Worm (Caenorhabditis elegans): ENCODE results near the gene irld-65.

irld-65 gene

ce11 chrII:2958308-2958707 lies 20.6 kb upstream of the irld-65 start, which contains the start of gene srw-60:
TSS of gene srw-60 (plus strand) at chrII:2958608.
- TF ChIP-seq tbx-11 (GFP tag; IDR thresholded peaks at IDR 0.05), result no peak
- TF ChIP-seq B0310.2 (tag; optimal IDR thresholded peaks at IDR 0.05), result no peak
- no peak for TF ChIP-seq flt-1 (GFP tag; IDR thresholded peaks at IDR 0.05)
- TF ChIP-seq sea-1 (GFP tag; conservative IDR thresholded peaks at IDR 0.05), result no peak
- no peak for TF ChIP-seq tra-4 (tag; optimal IDR thresholded peaks at IDR 0.05)
- TF ChIP-seq tbx-37 (GFP tag; conservative IDR thresholded peaks at IDR 0.05), result no peak
- no peak for TF ChIP-seq hmg-4 (GFP tag; optimal IDR thresholded peaks at IDR 0.05)
- TF ChIP-seq ceh-13 (GFP tag; optimal IDR thresholded peaks at IDR 0.05), result no peak
- no peak for TF ChIP-seq hnd-1 (tag; optimal IDR thresholded peaks at IDR 0.05)
- no peak for TF ChIP-seq ceh-36 (tag; optimal IDR thresholded peaks at IDR 0.05)
- no peak for TF ChIP-seq ets-7 (tag; optimal IDR thresholded peaks at IDR 0.05)

- no peak for TF ChIP-seq sea-1 (GFP tag; conservative IDR thresholded peaks at IDR 0.05)
- TF ChIP-seq tra-4 (tag; optimal IDR thresholded peaks at IDR 0.05), result no peak
- TF ChIP-seq hmbx-1 (tag; optimal IDR thresholded peaks at IDR 0.05), result no peak
- TF ChIP-seq hmg-4 (GFP tag; optimal IDR thresholded peaks at IDR 0.05), result no peak
- no peak for TF ChIP-seq tbx-11 (GFP tag; IDR thresholded peaks at IDR 0.05)
- TF ChIP-seq scrt-1 (GFP tag; IDR thresholded peaks at IDR 0.05), result no peak
- no peak for TF ChIP-seq B0310.2 (tag; optimal IDR thresholded peaks at IDR 0.05)
- TF ChIP-seq F13C5.2 (tag; optimal IDR thresholded peaks at IDR 0.05), result no peak
- TF ChIP-seq aly-1 (tag; optimal IDR thresholded peaks at IDR 0.05), result no peak
- no peak for TF ChIP-seq flt-1 (GFP tag; IDR thresholded peaks at IDR 0.05)
- no peak for TF ChIP-seq pes-1 (GFP tag; IDR thresholded peaks at IDR 0.05)
- TF ChIP-seq hnd-1 (tag; optimal IDR thresholded peaks at IDR 0.05), result no peak
- no peak for TF ChIP-seq ama-1 (optimal IDR thresholded peaks at IDR 0.05)
- TF ChIP-seq ceh-13 (GFP tag; optimal IDR thresholded peaks at IDR 0.05), result no peak
These were observed 17.9 kb upstream of the irld-65 start, which contains the start of gene irld-48 for ce11 chrII:2955656-2956115. TSS of gene irld-48 (plus strand) at chrII:2956065.

DNA sequence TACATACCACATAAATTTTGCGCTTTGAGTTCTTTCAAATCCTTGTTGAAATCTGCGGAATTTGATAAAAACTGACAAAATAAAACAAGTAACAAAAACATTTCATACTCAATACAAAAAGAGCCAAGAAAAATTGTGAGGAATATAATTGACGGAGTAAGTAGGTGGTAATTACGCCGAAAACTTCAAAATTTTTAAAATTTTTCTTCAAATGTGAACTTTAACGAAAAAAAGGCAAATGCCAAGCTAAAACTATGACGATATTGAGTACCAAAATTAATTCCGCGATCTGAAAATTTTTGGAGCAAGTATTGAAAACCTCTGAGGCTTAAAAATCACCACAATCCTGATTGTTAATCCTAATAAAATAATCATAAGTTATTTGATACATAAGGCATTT lies 14.9 kb upstream of the irld-65 start, which contains the start of gene irld-51:
Gene irld-51 (minus strand): TSS at position 101 of the 400 bp plus-strand sequence.
- TF ChIP-seq flt-1 (GFP tag; IDR thresholded peaks at IDR 0.05) (no peak), pes-1 (GFP tag; IDR thresholded peaks at IDR 0.05) (no peak), sea-1 (GFP tag; conservative IDR thresholded peaks at IDR 0.05) (no peak), ceh-13 (GFP tag; optimal IDR thresholded peaks at IDR 0.05) (no peak), tbx-37 (GFP tag; conservative IDR thresholded peaks at IDR 0.05) (no peak), hmbx-1 (tag; optimal IDR thresholded peaks at IDR 0.05) (no peak), scrt-1 (GFP tag; IDR thresholded peaks at IDR 0.05) (no peak), ceh-36 (tag; optimal IDR thresholded peaks at IDR 0.05) (no peak)

- TF ChIP-seq F13C5.2 (tag; optimal IDR thresholded peaks at IDR 0.05), result no peak
- no peak for TF ChIP-seq ama-1 (optimal IDR thresholded peaks at IDR 0.05)
- no peak for TF ChIP-seq flt-1 (GFP tag; IDR thresholded peaks at IDR 0.05)
- no peak for TF ChIP-seq ceh-13 (GFP tag; optimal IDR thresholded peaks at IDR 0.05)
- TF ChIP-seq hmbx-1 (tag; optimal IDR thresholded peaks at IDR 0.05), result no peak
- no peak for TF ChIP-seq aly-1 (tag; optimal IDR thresholded peaks at IDR 0.05)
- no peak for TF ChIP-seq tbx-11 (GFP tag; IDR thresholded peaks at IDR 0.05)
- TF ChIP-seq tbx-37 (GFP tag; conservative IDR thresholded peaks at IDR 0.05), result no peak
- TF ChIP-seq hmg-4 (GFP tag; optimal IDR thresholded peaks at IDR 0.05), result no peak
- TF ChIP-seq sea-1 (GFP tag; conservative IDR thresholded peaks at IDR 0.05), result no peak
- no peak for TF ChIP-seq ceh-36 (tag; optimal IDR thresholded peaks at IDR 0.05)
- TF ChIP-seq scrt-1 (GFP tag; IDR thresholded peaks at IDR 0.05), result no peak
- TF ChIP-seq hnd-1 (tag; optimal IDR thresholded peaks at IDR 0.05), result no peak
- TF ChIP-seq tra-4 (tag; optimal IDR thresholded peaks at IDR 0.05), result no peak
These were observed 10.9 kb upstream of the irld-65 start for ce11 chrII:2948614-2949013.

ce11 chrII:2946438-2946837 lies 8.7 kb upstream of the irld-65 start, which contains the start of gene srw-79:
TSS of gene srw-79 (plus strand) at chrII:2946738.
- TF ChIP-seq pes-1 (GFP tag; IDR thresholded peaks at IDR 0.05), result no peak
- no peak for TF ChIP-seq ceh-13 (GFP tag; optimal IDR thresholded peaks at IDR 0.05)
- no peak for TF ChIP-seq ama-1 (optimal IDR thresholded peaks at IDR 0.05)
- TF ChIP-seq sea-1 (GFP tag; conservative IDR thresholded peaks at IDR 0.05), result no peak
- no peak for TF ChIP-seq tbx-11 (GFP tag; IDR thresholded peaks at IDR 0.05)
- no peak for TF ChIP-seq F13C5.2 (tag; optimal IDR thresholded peaks at IDR 0.05)
- TF ChIP-seq ceh-36 (tag; optimal IDR thresholded peaks at IDR 0.05), result no peak
- no peak for TF ChIP-seq aly-1 (tag; optimal IDR thresholded peaks at IDR 0.05)
- no peak for TF ChIP-seq hmbx-1 (tag; optimal IDR thresholded peaks at IDR 0.05)
- TF ChIP-seq tbx-37 (GFP tag; conservative IDR thresholded peaks at IDR 0.05), result no peak
- no peak for TF ChIP-seq ets-7 (tag; optimal IDR thresholded peaks at IDR 0.05)
- TF ChIP-seq B0310.2 (tag; optimal IDR thresholded peaks at IDR 0.05), result no peak
- no peak for TF ChIP-seq scrt-1 (GFP tag; IDR thresholded peaks at IDR 0.05)
- no peak for TF ChIP-seq hmg-4 (GFP tag; optimal IDR thresholded peaks at IDR 0.05)
- no peak for TF ChIP-seq flt-1 (GFP tag; IDR thresholded peaks at IDR 0.05)
- no peak for TF ChIP-seq hnd-1 (tag; optimal IDR thresholded peaks at IDR 0.05)
- no peak for TF ChIP-seq tra-4 (tag; optimal IDR thresholded peaks at IDR 0.05)

DNA sequence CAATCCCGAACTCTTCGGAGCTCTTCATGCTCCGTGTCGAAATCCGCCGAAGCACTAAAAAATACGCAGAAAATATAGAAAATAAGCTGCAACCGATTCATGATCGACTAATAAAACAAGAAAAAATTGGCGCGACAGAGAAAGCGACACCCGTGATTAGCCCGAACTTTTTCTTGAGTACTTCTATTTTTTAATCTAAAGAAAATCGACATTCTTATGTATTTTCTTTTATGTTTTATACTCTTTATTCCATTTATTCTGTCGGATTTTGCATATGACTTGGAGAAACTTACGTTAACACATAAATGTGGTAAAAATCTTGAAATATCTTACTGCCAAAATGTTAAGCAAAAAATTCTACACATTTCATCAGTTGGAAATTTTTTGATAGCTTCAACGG lies 6.2 kb upstream of the irld-65 start, which contains the start of the genes irld-50 and irld-49:
Gene irld-50 (minus strand): TSS at position 101 of the 400 bp plus-strand sequence.
Gene irld-49 (plus strand): TSS at position 211 of the 400 bp plus-strand sequence.
- no peak for TF ChIP-seq ets-7 (tag; optimal IDR thresholded peaks at IDR 0.05)
- TF ChIP-seq hnd-1 (tag; optimal IDR thresholded peaks at IDR 0.05), result no peak
- no peak for TF ChIP-seq tbx-37 (GFP tag; conservative IDR thresholded peaks at IDR 0.05)
- TF ChIP-seq aly-1 (tag; optimal IDR thresholded peaks at IDR 0.05), result no peak
- no peak for TF ChIP-seq hmbx-1 (tag; optimal IDR thresholded peaks at IDR 0.05)
- no peak for TF ChIP-seq ama-1 (optimal IDR thresholded peaks at IDR 0.05)
- no peak for TF ChIP-seq hmg-4 (GFP tag; optimal IDR thresholded peaks at IDR 0.05)
- TF ChIP-seq pes-1 (GFP tag; IDR thresholded peaks at IDR 0.05), result no peak
- TF ChIP-seq B0310.2 (tag; optimal IDR thresholded peaks at IDR 0.05), result no peak
- no peak for TF ChIP-seq tra-4 (tag; optimal IDR thresholded peaks at IDR 0.05)
- TF ChIP-seq ceh-13 (GFP tag; optimal IDR thresholded peaks at IDR 0.05), result no peak
- no peak for TF ChIP-seq F13C5.2 (tag; optimal IDR thresholded peaks at IDR 0.05)

DNA sequence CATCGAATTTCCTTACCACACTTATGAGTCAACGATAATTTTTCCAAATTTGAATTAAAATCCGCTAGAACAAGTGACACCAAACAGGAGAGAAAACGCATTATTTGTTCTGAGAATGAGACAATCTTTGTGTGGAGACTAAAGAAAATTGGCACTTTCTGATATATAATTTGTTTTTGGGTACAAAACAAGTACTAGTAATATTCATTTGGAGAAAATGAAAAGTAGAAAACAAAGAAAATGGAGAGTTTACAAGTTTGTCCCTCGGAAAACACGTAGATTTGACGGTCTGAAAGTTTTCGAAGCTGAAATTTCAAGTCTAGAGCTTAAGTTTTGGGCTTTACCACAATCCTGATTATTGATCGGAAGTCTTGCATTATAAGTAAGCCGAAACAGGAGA lies 3.0 kb upstream of the irld-65 start, which contains the start of gene irld-66:
Gene irld-66 (minus strand): TSS at position 101 of the 400 bp plus-strand sequence.
- TF ChIP-seq tbx-11 (GFP tag; IDR thresholded peaks at IDR 0.05) (no peak), hnd-1 (tag; optimal IDR thresholded peaks at IDR 0.05) (no peak), sea-1 (GFP tag; conservative IDR thresholded peaks at IDR 0.05) (no peak), ceh-36 (tag; optimal IDR thresholded peaks at IDR 0.05) (no peak), aly-1 (tag; optimal IDR thresholded peaks at IDR 0.05) (no peak), pes-1 (GFP tag; IDR thresholded peaks at IDR 0.05) (no peak)
